Worm (Caenorhabditis elegans): ENCODE results near the gene epn-1.

ce11 chrX:14780176-14780575, 38.1 kb downstream of the epn-1 start:
- TF ChIP-seq ama-1 (optimal IDR thresholded peaks at IDR 0.05) (no peak), hmbx-1 (tag; optimal IDR thresholded peaks at IDR 0.05) (no peak), pes-1 (GFP tag; IDR thresholded peaks at IDR 0.05) (no peak), ceh-13 (GFP tag; optimal IDR thresholded peaks at IDR 0.05) (no peak), hmg-4 (GFP tag; optimal IDR thresholded peaks at IDR 0.05) (no peak)
